Worm (Caenorhabditis elegans): ENCODE data around the gene nhr-281.

The nhr-281 gene

DNA sequence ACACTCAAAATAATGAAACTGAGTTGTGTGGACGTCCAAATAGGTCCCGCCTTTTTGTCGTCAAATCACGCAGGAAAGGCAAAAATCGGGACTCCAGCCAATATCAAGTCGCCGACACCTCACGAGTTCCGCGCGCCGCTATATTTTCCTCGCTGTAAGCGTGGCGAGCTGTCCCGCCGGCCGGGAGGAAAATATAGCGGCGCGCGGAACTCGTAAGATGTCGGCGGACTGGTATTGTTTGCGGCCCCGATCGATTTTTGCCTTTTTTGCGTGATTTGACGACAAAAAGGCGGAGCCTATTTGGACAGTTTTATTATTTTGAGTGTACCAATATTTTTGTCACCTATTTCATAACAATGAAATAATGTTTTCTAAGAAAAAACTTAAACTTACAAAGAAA lies 50.5 kb downstream of the nhr-281 start:
- no peak for TF ChIP-seq snpc-4 (GFP tag; optimal IDR thresholded peaks at IDR 0.05)
- TF ChIP-seq snpc-4 (tag; optimal IDR thresholded peaks at IDR 0.05) = peak in 2 of 4 experiments; percentile 58 to 64
- TF ChIP-seq dpff-1 (tag; optimal IDR thresholded peaks at IDR 0.05) = no peak
- no peak for TF ChIP-seq ztf-3 (GFP tag; optimal IDR thresholded peaks at IDR 0.05)
- no peak for TF ChIP-seq T26A5.8 (tag; optimal IDR thresholded peaks at IDR 0.05)

Measured in whole organism, young adult.